Fruit fly (Drosophila melanogaster) whole organism, embryonic: ENCODE data around the gene CG7432.

Experiments used
- CG10321 ChIP-seq: fragments of 200-800 bp; sonication (Bioruptor generic); IDR thresholded peaks from 2 replicates; pipeline ENCODE4 v1.3.6; 2022; ENCODE audit warnings: missing biosample characterization, missing genetic modification characterization
- CG10462 ChIP-seq: fragments of 200-800 bp; sonication (Bioruptor generic); optimal IDR thresholded peaks from 2 replicates; lab custom pipeline; 2016; ENCODE audit warnings: missing biosample characterization, missing genetic modification characterization
- CG14710 ChIP-seq: fragments of 200-800 bp; sonication (Bioruptor generic); optimal IDR thresholded peaks from 3 replicates; lab custom pipeline; 2019; ENCODE audit warnings: missing biosample characterization, mild to moderate bottlenecking, missing genetic modification characterization, moderate library complexity
- CG15696 ChIP-seq: fragments of 200-800 bp; sonication (Bioruptor generic); optimal IDR thresholded peaks from 2 replicates; lab custom pipeline; 2019; ENCODE audit warnings: missing biosample characterization, mild to moderate bottlenecking, missing genetic modification characterization, moderate library complexity
- CG1647 ChIP-seq: fragments of 200-800 bp; sonication (Bioruptor generic); optimal IDR thresholded peaks from 3 replicates; lab custom pipeline; 2016; ENCODE audit warnings: missing biosample characterization, missing genetic modification characterization
- CG17361 ChIP-seq: fragments of 200-800 bp; sonication (Bioruptor generic); IDR thresholded peaks from 3 replicates; pipeline ENCODE4 v1.3.6; 2022; ENCODE audit warnings: missing biosample characterization, missing genetic modification characterization
- CG18262 ChIP-seq: fragments of 200-800 bp; optimal IDR thresholded peaks from 3 replicates; lab custom pipeline; 2019; ENCODE audit warnings: missing biosample characterization, mild to moderate bottlenecking, missing genetic modification characterization, moderate library complexity
- CG18599 ChIP-seq: fragments of 200-800 bp; sonication (Bioruptor generic); optimal IDR thresholded peaks from 3 replicates; lab custom pipeline; 2017; ENCODE audit warnings: missing biosample characterization, missing genetic modification characterization, mild to moderate bottlenecking, moderate library complexity, missing genetic modification reagents
- CG30403 ChIP-seq: fragments of 200-800 bp; sonication (Bioruptor generic); optimal IDR thresholded peaks from 3 replicates; lab custom pipeline; 2016; ENCODE audit warnings: missing biosample characterization, missing genetic modification characterization
- CG30431 ChIP-seq: fragments of 200-800 bp; sonication (Bioruptor generic); optimal IDR thresholded peaks from 2 replicates; lab custom pipeline; 2017; ENCODE audit warnings: missing biosample characterization, missing genetic modification characterization
- CG33213 ChIP-seq: fragments of 200-800 bp; sonication (Bioruptor generic); optimal IDR thresholded peaks from 3 replicates; lab custom pipeline; 2016; ENCODE audit warnings: missing biosample characterization, missing genetic modification characterization
- CG33557 ChIP-seq: fragments of 200-800 bp; sonication (Bioruptor generic); optimal IDR thresholded peaks from 2 replicates; lab custom pipeline; 2019; ENCODE audit warnings: missing biosample characterization, mild to moderate bottlenecking, missing genetic modification characterization, moderate library complexity
- CG34376 ChIP-seq: fragments of 200-800 bp; sonication (Bioruptor generic); optimal IDR thresholded peaks from 2 replicates; lab custom pipeline; 2018; ENCODE audit warnings: missing biosample characterization, mild to moderate bottlenecking, missing genetic modification characterization
- CG3838 ChIP-seq: fragments of 200-800 bp; sonication (Bioruptor generic); optimal IDR thresholded peaks from 3 replicates; lab custom pipeline; 2016; ENCODE audit warnings: missing biosample characterization, missing genetic modification characterization
- CG42726 ChIP-seq: fragments of 200-800 bp; sonication (Bioruptor generic); IDR thresholded peaks from 2 replicates; pipeline ENCODE4 v1.3.6; 2022; ENCODE audit warnings: missing biosample characterization, missing genetic modification characterization; ENCODE audit not compliant: partially characterized antibody
- CG6689 ChIP-seq: fragments of 200-800 bp; sonication (Bioruptor generic); IDR thresholded peaks from 2 replicates; pipeline ENCODE4 v1.3.6; 2022; ENCODE audit warnings: missing biosample characterization, missing genetic modification characterization
- CG8089 ChIP-seq: fragments of 200-800 bp; sonication (Bioruptor generic); optimal IDR thresholded peaks from 3 replicates; lab custom pipeline; 2016; ENCODE audit warnings: missing biosample characterization, missing genetic modification characterization
- CG9609 ChIP-seq: fragments of 200-800 bp; sonication (Bioruptor generic); optimal IDR thresholded peaks from 3 replicates; lab custom pipeline; 2016; ENCODE audit warnings: missing biosample characterization, missing genetic modification characterization
- CHES-1-like ChIP-seq: fragments of 200-800 bp; sonication (Bioruptor generic); optimal IDR thresholded peaks from 2 replicates; lab custom pipeline; 2016; ENCODE audit warnings: missing biosample characterization, missing genetic modification characterization
- CkIIα-i1 ChIP-seq: fragments of 200-800 bp; sonication (Bioruptor generic); IDR thresholded peaks from 2 replicates; pipeline ENCODE4 v1.3.6; 2022; ENCODE audit warnings: missing biosample characterization, missing genetic modification characterization
- Dad ChIP-seq: fragments of 200-800 bp; sonication (Bioruptor generic); optimal IDR thresholded peaks from 3 replicates; lab custom pipeline; 2016; ENCODE audit warnings: missing biosample characterization, missing genetic modification characterization
- Dek ChIP-seq: fragments of 200-800 bp; sonication (Bioruptor generic); optimal IDR thresholded peaks from 3 replicates; lab custom pipeline; 2019; ENCODE audit warnings: missing biosample characterization, mild to moderate bottlenecking, missing genetic modification characterization, moderate library complexity
- H2.0 ChIP-seq: fragments of 200-800 bp; sonication (Bioruptor generic); IDR thresholded peaks from 2 replicates; pipeline ENCODE4 v1.3.6; 2022; ENCODE audit warnings: missing biosample characterization, missing genetic modification characterization
- HLH3B ChIP-seq: fragments of 200-800 bp; sonication (Bioruptor generic); IDR thresholded peaks from 2 replicates; pipeline ENCODE4 v1.3.6; 2022; ENCODE audit warnings: missing biosample characterization, missing genetic modification characterization
- Hr3 ChIP-seq: fragments of 200-800 bp; sonication (Bioruptor generic); optimal IDR thresholded peaks from 3 replicates; lab custom pipeline; 2016; ENCODE audit warnings: missing biosample characterization, missing genetic modification characterization
- Meics ChIP-seq: fragments of 200-800 bp; sonication (Bioruptor generic); optimal IDR thresholded peaks from 2 replicates; lab custom pipeline; 2017; ENCODE audit warnings: missing biosample characterization, mild to moderate bottlenecking, missing genetic modification characterization
- Nf-YA ChIP-seq: fragments of 200-800 bp; sonication (Bioruptor generic); IDR thresholded peaks from 2 replicates; pipeline ENCODE4 v1.3.6; 2022; ENCODE audit warnings: missing biosample characterization, missing genetic modification characterization
- Nf-YC ChIP-seq: fragments of 200-800 bp; optimal IDR thresholded peaks from 3 replicates; lab custom pipeline; 2019; ENCODE audit warnings: missing biosample characterization, mild to moderate bottlenecking, missing genetic modification characterization, moderate library complexity
- NfI ChIP-seq: fragments of 200-800 bp; sonication (Bioruptor generic); optimal IDR thresholded peaks from 3 replicates; lab custom pipeline; 2018; ENCODE audit warnings: missing biosample characterization, mild to moderate bottlenecking, missing genetic modification characterization, moderate library complexity
- Ptx1 ChIP-seq: fragments of 200-800 bp; sonication (Bioruptor generic); IDR thresholded peaks from 2 replicates; pipeline ENCODE4 v1.3.6; 2022; ENCODE audit warnings: missing biosample characterization, missing genetic modification characterization
- amos ChIP-seq: fragments of 200-800 bp; sonication (Bioruptor generic); IDR thresholded peaks from 2 replicates; pipeline ENCODE4 v1.3.6; 2022; ENCODE audit warnings: missing biosample characterization, missing genetic modification characterization; ENCODE audit not compliant: partially characterized antibody
- ash1 ChIP-seq: fragments of 200-800 bp; sonication (Bioruptor generic); optimal IDR thresholded peaks from 2 replicates; lab custom pipeline; 2018; ENCODE audit warnings: missing biosample characterization, mild to moderate bottlenecking, missing genetic modification characterization
- chinmo ChIP-seq: fragments of 200-800 bp; sonication (Bioruptor generic); IDR thresholded peaks from 4 replicates; pipeline ENCODE4 v1.3.6; 2022; ENCODE audit warnings: missing biosample characterization, missing genetic modification characterization; ENCODE audit not compliant: partially characterized antibody
- dysf ChIP-seq: fragments of 200-800 bp; sonication (Bioruptor generic); IDR thresholded peaks from 3 replicates; pipeline ENCODE4 v1.3.6; 2022; ENCODE audit warnings: missing biosample characterization, missing genetic modification characterization
- fd102C ChIP-seq: fragments of 200-800 bp; sonication (Bioruptor generic); optimal IDR thresholded peaks from 2 replicates; lab custom pipeline; 2018; ENCODE audit warnings: missing biosample characterization, mild to moderate bottlenecking, missing genetic modification characterization, moderate library complexity
- fd64A ChIP-seq: fragments of 200-800 bp; sonication (Bioruptor generic); optimal IDR thresholded peaks from 3 replicates; lab custom pipeline; 2018; ENCODE audit warnings: missing biosample characterization, mild to moderate bottlenecking, missing genetic modification characterization
- ftz-f1 ChIP-seq: fragments of 200-800 bp; sonication (Bioruptor generic); optimal IDR thresholded peaks from 2 replicates; lab custom pipeline; 2016; ENCODE audit warnings: missing biosample characterization, missing genetic modification characterization
- fu2 ChIP-seq: fragments of 200-800 bp; sonication (Bioruptor generic); optimal IDR thresholded peaks from 2 replicates; lab custom pipeline; 2016; ENCODE audit warnings: missing biosample characterization, missing genetic modification characterization
- gfzf ChIP-seq: fragments of 200-800 bp; sonication (Bioruptor generic); optimal IDR thresholded peaks from 2 replicates; lab custom pipeline; 2016; ENCODE audit warnings: missing biosample characterization, mild to moderate bottlenecking, missing genetic modification characterization, moderate library complexity
- her ChIP-seq: fragments of 200-800 bp; sonication (Bioruptor generic); optimal IDR thresholded peaks from 2 replicates; lab custom pipeline; 2016; ENCODE audit warnings: missing biosample characterization, missing genetic modification characterization
- hkb ChIP-seq, 2 experiments: fragments of 200-800 bp in 1 of 2; fragments of >200 bp in 1 of 2; sonication (Bioruptor generic) in 1 of 2; IDR thresholded peaks in 1 of 2; optimal IDR thresholded peaks in 1 of 2; 2 replicates each; pipeline versions ENCODE4 v1.3.6 to Lab custom; 2017 to 2022; ENCODE audit warnings: missing biosample characterization in 1 of 2, missing genetic modification characterization in 1 of 2
- knrl ChIP-seq: fragments of 200-800 bp; sonication (Bioruptor generic); IDR thresholded peaks from 3 replicates; pipeline ENCODE4 v1.3.6; 2022; ENCODE audit warnings: missing biosample characterization, missing genetic modification characterization; ENCODE audit not compliant: partially characterized antibody
- lab ChIP-seq: fragments of 200-800 bp; sonication (Bioruptor generic); optimal IDR thresholded peaks from 3 replicates; lab custom pipeline; 2017; ENCODE audit warnings: missing biosample characterization, missing genetic modification characterization, mild to moderate bottlenecking, moderate library complexity, missing genetic modification reagents
- nom ChIP-seq: fragments of 200-800 bp; sonication (Bioruptor generic); optimal IDR thresholded peaks from 2 replicates; lab custom pipeline; 2017; ENCODE audit warnings: missing biosample characterization, missing genetic modification characterization, mild to moderate bottlenecking, moderate library complexity, missing genetic modification reagents
- oc ChIP-seq: fragments of 200-800 bp; sonication (Bioruptor generic); optimal IDR thresholded peaks from 2 replicates; lab custom pipeline; 2018; ENCODE audit warnings: missing biosample characterization, mild to moderate bottlenecking, missing genetic modification characterization, moderate library complexity
- org-1 ChIP-seq: fragments of 200-800 bp; sonication (Bioruptor generic); optimal IDR thresholded peaks from 2 replicates; lab custom pipeline; 2017; ENCODE audit warnings: missing biosample characterization, missing genetic modification characterization
- pita ChIP-seq: fragments of 200-800 bp; sonication (Bioruptor generic); optimal IDR thresholded peaks from 2 replicates; lab custom pipeline; 2017; ENCODE audit warnings: missing biosample characterization, mild to moderate bottlenecking, missing genetic modification characterization
- sim ChIP-seq: fragments of 200-800 bp; sonication (Bioruptor generic); IDR thresholded peaks from 2 replicates; pipeline ENCODE4 v1.3.6; 2022; ENCODE audit warnings: missing biosample characterization, missing genetic modification characterization
- tin ChIP-seq: fragments of 200-800 bp; sonication (Bioruptor generic); optimal IDR thresholded peaks from 3 replicates; lab custom pipeline; 2016; ENCODE audit warnings: missing biosample characterization, missing genetic modification characterization
- trh ChIP-seq: fragments of 200-800 bp; sonication (Bioruptor generic); optimal IDR thresholded peaks from 2 replicates; lab custom pipeline; 2016; ENCODE audit warnings: missing biosample characterization, missing genetic modification characterization
- vnd ChIP-seq: fragments of 200-800 bp; sonication (Bioruptor generic); IDR thresholded peaks from 3 replicates; pipeline ENCODE4 v1.3.6; 2022; ENCODE audit warnings: missing biosample characterization, missing genetic modification characterization; ENCODE audit not compliant: partially characterized antibody

Gene CG7432

DNA sequence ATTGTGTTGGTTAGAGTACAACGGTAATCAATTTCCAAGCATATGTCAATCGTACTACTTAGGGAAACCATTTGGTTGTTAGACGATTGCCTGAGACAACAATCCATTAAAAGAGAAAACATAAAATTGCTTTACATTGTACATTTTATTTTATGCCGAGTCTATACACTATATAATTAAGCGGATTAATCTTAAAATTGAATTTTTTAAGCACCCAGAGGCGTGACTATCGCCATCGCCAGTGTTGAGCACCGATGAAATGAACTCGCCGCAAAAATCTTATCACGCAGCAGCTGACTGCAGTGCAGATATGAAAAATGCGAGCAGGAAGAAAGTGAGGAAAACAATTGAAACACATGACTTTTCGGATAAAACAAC lies 21.9 kb upstream of the CG7432 start (continued):
- TF ChIP-seq nom (GFP tag; lab: Kevin White, UChicago) (no peak), gfzf (GFP tag; lab: Kevin White, UChicago) (no peak), CG15696 (no peak), CG10321 (GFP tag; lab: Robert Waterston, UW) (no peak), CG30403 (GFP tag; lab: Kevin White, UChicago) (no peak), CG8089 (no peak), tin (no peak), CG1647 (GFP tag; lab: Kevin White, UChicago) (no peak), CG42726 (GFP tag; lab: Robert Waterston, UW) (peak; percentile 52; the same call in 1 of the 2 replicates), vnd (GFP tag; lab: Robert Waterston, UW) (peak; percentile 67; the same call in 1 of the 3 replicates), CkIIα-i1 (GFP tag; lab: Robert Waterston, UW) (no peak), CHES-1-like (no peak), trh (GFP tag; lab: Kevin White, UChicago) (no peak), CG33213 (GFP tag; lab: Kevin White, UChicago) (no peak), amos (peak; percentile 76; the same call in 1 of the 2 replicates), fd64A (GFP tag; lab: Kevin White, UChicago) (no peak), dysf (GFP tag; lab: Robert Waterston, UW) (no peak), H2.0 (no peak), knrl (GFP tag; lab: Robert Waterston, UW) (peak; percentile 80; the same call in 2 of the 3 replicates), Nf-YC (no peak), Meics (no peak), HLH3B (GFP tag; lab: Robert Waterston, UW) (no peak), Dek (tag; lab: Kevin White, UChicago) (no peak), CG33557 (GFP tag; lab: Kevin White, UChicago) (no peak), CG18599 (no peak), hkb (optimal IDR thresholded peaks at IDR 0.05; lab: Kevin White, UChicago) (no peak), hkb (GFP tag; IDR thresholded peaks at IDR 0.05; lab: Robert Waterston, UW) (no peak), fd102C (GFP tag; lab: Kevin White, UChicago) (no peak), her (GFP tag; lab: Kevin White, UChicago) (no peak), NfI (GFP tag; lab: Kevin White, UChicago) (no peak), sim (GFP tag; lab: Robert Waterston, UW) (no peak), Ptx1 (no peak), CG3838 (no peak), CG10462 (GFP tag; lab: Kevin White, UChicago) (no peak), CG18262 (tag; lab: Kevin White, UChicago) (no peak), ftz-f1 (GFP tag; lab: Kevin White, UChicago) (no peak), CG34376 (GFP tag; lab: Kevin White, UChicago) (no peak), pita (no peak), CG9609 (GFP tag; lab: Kevin White, UChicago) (no peak), Nf-YA (no peak), ash1 (no peak), oc (tag; lab: Kevin White, UChicago) (no peak), CG17361 (GFP tag; lab: Robert Waterston, UW) (peak; percentile 47; the same call in 1 of the 3 replicates), CG30431 (GFP tag; lab: Kevin White, UChicago) (no peak), org-1 (no peak), chinmo (GFP tag; lab: Robert Waterston, UW) (peak; percentile 80; the same call in 3 of the 4 replicates), CG6689 (GFP tag; lab: Robert Waterston, UW) (no peak), lab (peak; percentile 21), Hr3 (GFP tag; lab: Kevin White, UChicago) (no peak), Dad (GFP tag; lab: Kevin White, UChicago) (no peak), fu2 (no peak), CG14710 (tag; lab: Kevin White, UChicago) (peak; percentile 8)
